Worm (Caenorhabditis elegans): ENCODE results near the gene gsr-1.

DNA sequence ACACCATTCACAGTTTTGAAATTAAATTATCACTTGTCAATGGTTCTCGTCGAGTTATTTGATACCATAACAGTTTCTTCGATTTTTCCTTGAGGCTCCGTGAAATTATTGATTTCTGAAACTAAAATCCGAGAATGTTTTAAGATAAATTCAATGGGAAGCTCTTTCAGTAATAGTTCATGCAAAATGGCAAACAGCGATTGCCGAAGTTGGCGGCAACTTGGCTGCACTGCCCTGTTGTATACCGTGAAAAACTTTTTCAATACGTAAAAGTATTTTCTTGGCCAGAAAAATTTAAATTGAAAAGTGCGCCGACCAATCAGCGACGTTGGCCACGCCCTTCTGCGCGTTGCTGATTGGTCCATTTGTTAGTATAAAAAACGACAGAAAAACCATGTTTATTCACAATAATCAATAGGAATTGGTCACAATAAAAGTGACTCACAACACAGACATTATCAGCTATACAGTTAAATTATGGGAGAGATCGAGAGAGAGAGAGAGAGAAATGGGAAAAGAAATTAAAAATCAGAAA, 32.2 kb downstream of the gsr-1 start:
- TF ChIP-seq fkh-10 (GFP tag; optimal IDR thresholded peaks at IDR 0.05) (no peak), pha-4 (tag; optimal IDR thresholded peaks at IDR 0.05) (no peak), nhr-232 (tag; optimal IDR thresholded peaks at IDR 0.05) (no peak), elt-2 (tag; optimal IDR thresholded peaks at IDR 0.05) (no peak), ceh-19 (GFP tag; optimal IDR thresholded peaks at IDR 0.05) (no peak)
